Worm (Caenorhabditis elegans): ENCODE measurements around the gene F10D2.16.

Gene F10D2.16

DNA sequence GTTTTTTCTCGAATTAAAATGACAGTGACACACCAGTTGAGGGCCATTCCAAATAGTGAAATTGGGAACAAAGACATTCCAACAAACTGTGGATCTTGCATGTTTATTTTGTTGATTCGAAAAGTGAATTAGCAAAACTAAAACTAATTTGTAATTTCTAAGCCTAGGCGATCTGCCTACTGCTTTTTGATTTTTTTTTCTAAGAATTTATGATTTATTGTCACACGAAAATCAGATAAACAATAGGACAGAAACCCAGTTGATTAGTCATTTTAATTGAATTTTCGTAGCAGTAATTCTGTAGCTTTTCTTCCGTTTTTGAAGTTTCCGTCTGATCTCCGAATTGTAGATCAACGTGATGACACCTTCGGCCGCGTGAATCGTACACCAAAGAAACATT lies 15.3 kb upstream of the F10D2.16 start, which contains the start of gene srx-33:
Gene srx-33 (minus strand): TSS at position 101 of the 400 bp plus-strand sequence.
- TF ChIP-seq hmbx-1 (tag; optimal IDR thresholded peaks at IDR 0.05) (no peak), pes-1 (GFP tag; IDR thresholded peaks at IDR 0.05) (no peak), ceh-13 (GFP tag; optimal IDR thresholded peaks at IDR 0.05) (no peak), ets-7 (tag; optimal IDR thresholded peaks at IDR 0.05) (no peak), flt-1 (GFP tag; IDR thresholded peaks at IDR 0.05) (no peak), sea-1 (GFP tag; conservative IDR thresholded peaks at IDR 0.05) (no peak), ama-1 (optimal IDR thresholded peaks at IDR 0.05) (no peak), tbx-11 (GFP tag; IDR thresholded peaks at IDR 0.05) (no peak), tra-4 (tag; optimal IDR thresholded peaks at IDR 0.05) (no peak), scrt-1 (GFP tag; IDR thresholded peaks at IDR 0.05) (no peak), ceh-36 (tag; optimal IDR thresholded peaks at IDR 0.05) (no peak), hmg-4 (GFP tag; optimal IDR thresholded peaks at IDR 0.05) (no peak), F13C5.2 (tag; optimal IDR thresholded peaks at IDR 0.05) (no peak), hnd-1 (tag; optimal IDR thresholded peaks at IDR 0.05) (no peak), tbx-37 (GFP tag; conservative IDR thresholded peaks at IDR 0.05) (no peak), B0310.2 (tag; optimal IDR thresholded peaks at IDR 0.05) (no peak), aly-1 (tag; optimal IDR thresholded peaks at IDR 0.05) (no peak)

DNA sequence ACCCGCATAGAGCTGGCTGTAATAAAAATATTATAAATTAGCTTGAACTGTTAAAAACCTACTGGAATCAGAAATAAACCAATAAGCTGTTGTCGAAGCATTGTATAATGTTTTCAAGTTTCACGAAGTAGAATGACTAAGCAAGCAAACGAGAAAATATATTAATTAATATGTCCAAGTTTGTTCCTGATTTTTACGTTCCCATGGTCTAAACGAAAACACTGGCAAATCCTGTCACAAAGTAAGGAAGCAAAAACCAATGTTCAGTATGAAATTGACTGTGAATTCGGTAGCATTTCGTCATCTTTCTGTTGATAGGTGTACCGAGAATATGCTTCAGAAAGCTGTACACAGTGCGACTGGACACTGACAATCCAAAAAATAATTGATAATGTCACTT lies 13.9 kb upstream of the F10D2.16 start, which contains the start of gene srx-34:
Gene srx-34 (minus strand): TSS at position 101 of the 400 bp plus-strand sequence.
- TF ChIP-seq hmg-4 (GFP tag; optimal IDR thresholded peaks at IDR 0.05) = no peak
- TF ChIP-seq ama-1 (optimal IDR thresholded peaks at IDR 0.05) = no peak
- no peak for TF ChIP-seq F13C5.2 (tag; optimal IDR thresholded peaks at IDR 0.05)
- TF ChIP-seq tra-4 (tag; optimal IDR thresholded peaks at IDR 0.05) = no peak
- no peak for TF ChIP-seq sea-1 (GFP tag; conservative IDR thresholded peaks at IDR 0.05)
- TF ChIP-seq tbx-37 (GFP tag; conservative IDR thresholded peaks at IDR 0.05) = no peak
- no peak for TF ChIP-seq ceh-13 (GFP tag; optimal IDR thresholded peaks at IDR 0.05)
- no peak for TF ChIP-seq tbx-11 (GFP tag; IDR thresholded peaks at IDR 0.05)
- TF ChIP-seq flt-1 (GFP tag; IDR thresholded peaks at IDR 0.05) = no peak
- no peak for TF ChIP-seq pes-1 (GFP tag; IDR thresholded peaks at IDR 0.05)
- no peak for TF ChIP-seq ceh-36 (tag; optimal IDR thresholded peaks at IDR 0.05)
- TF ChIP-seq hmbx-1 (tag; optimal IDR thresholded peaks at IDR 0.05) = no peak

DNA sequence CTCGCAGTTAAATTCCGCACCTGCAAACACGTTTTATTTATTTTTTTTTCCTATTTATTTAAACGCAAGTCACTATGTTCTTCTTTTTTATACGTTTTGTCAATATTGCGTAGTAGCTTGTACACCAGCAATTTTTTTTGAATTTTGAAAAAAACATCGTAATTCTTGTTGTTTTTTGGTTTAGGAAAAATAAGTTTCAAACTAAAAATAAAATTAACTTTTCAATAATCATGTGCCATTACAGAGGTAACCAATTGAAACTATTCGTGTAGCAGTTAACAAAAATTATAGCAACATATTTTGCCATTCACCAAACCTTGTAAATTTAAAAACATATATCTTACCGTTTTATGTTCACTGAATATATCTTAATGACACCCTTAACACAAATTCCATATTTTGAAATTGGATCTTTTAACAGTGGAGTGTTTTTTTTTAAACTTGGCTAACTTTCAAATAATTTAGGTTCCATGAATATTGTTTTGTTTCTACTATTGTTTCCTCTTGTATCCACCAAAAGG lies 10.8 kb upstream of the F10D2.16 start, which contains the start of gene lmd-5:
Gene lmd-5 (plus strand): TSS at position 471 of the 521 bp plus-strand sequence.
- TF ChIP-seq sea-1 (GFP tag; conservative IDR thresholded peaks at IDR 0.05) (no peak), ceh-36 (tag; optimal IDR thresholded peaks at IDR 0.05) (no peak), ceh-13 (GFP tag; optimal IDR thresholded peaks at IDR 0.05) (no peak), tbx-11 (GFP tag; IDR thresholded peaks at IDR 0.05) (no peak), F13C5.2 (tag; optimal IDR thresholded peaks at IDR 0.05) (no peak), aly-1 (tag; optimal IDR thresholded peaks at IDR 0.05) (no peak), ets-7 (tag; optimal IDR thresholded peaks at IDR 0.05) (no peak)

DNA sequence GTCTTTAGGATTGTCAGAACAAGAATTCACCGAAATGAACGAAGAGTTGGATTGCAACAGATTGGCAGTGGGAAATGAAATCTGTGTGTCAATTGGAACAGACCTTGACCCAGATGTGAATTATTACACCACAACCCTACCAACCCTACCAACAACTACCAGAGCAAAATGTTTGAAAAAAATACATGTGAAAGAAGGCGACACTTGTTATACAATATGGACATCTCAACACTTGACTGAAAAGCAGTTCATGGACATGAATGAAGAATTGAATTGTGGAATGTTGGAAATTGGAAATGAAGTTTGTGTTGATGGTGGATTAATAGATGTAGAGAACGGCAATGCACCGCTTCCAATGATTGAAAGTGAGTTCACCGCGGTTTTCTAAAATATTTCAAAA lies 10.1 kb upstream of the F10D2.16 start:
- TF ChIP-seq ets-7 (tag; optimal IDR thresholded peaks at IDR 0.05) (no peak), scrt-1 (GFP tag; IDR thresholded peaks at IDR 0.05) (no peak), ceh-13 (GFP tag; optimal IDR thresholded peaks at IDR 0.05) (no peak), ama-1 (optimal IDR thresholded peaks at IDR 0.05) (no peak), aly-1 (tag; optimal IDR thresholded peaks at IDR 0.05) (no peak), pes-1 (GFP tag; IDR thresholded peaks at IDR 0.05) (no peak), B0310.2 (tag; optimal IDR thresholded peaks at IDR 0.05) (no peak), tbx-37 (GFP tag; conservative IDR thresholded peaks at IDR 0.05) (no peak), hmg-4 (GFP tag; optimal IDR thresholded peaks at IDR 0.05) (no peak), F13C5.2 (tag; optimal IDR thresholded peaks at IDR 0.05) (no peak), hmbx-1 (tag; optimal IDR thresholded peaks at IDR 0.05) (no peak), tra-4 (tag; optimal IDR thresholded peaks at IDR 0.05) (no peak), tbx-11 (GFP tag; IDR thresholded peaks at IDR 0.05) (no peak), flt-1 (GFP tag; IDR thresholded peaks at IDR 0.05) (no peak)

DNA sequence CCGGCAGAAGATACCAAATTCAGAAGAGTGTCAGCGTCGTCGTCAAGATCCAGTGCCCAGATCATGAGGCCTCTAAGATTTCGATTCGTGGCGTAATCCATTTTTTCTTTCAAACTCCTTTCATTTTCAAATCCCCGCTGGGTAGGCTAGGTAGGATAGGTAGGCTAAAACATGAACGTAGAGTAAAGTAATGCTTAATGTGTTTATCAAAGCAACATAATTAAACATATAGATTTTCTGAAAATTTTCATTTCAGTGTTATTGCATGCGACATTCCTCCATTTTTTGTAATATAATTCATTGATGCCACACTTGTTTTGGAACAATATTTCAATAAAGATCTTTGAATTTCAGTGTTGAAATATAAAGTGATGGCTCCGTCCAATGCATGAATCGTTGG lies 4.6 kb upstream of the F10D2.16 start, which contains the start of gene T01C4.8:
Gene T01C4.8 (minus strand): TSS at position 101 of the 400 bp plus-strand sequence.
- TF ChIP-seq flt-1 (GFP tag; IDR thresholded peaks at IDR 0.05) = no peak
- no peak for TF ChIP-seq hnd-1 (tag; optimal IDR thresholded peaks at IDR 0.05)

DNA sequence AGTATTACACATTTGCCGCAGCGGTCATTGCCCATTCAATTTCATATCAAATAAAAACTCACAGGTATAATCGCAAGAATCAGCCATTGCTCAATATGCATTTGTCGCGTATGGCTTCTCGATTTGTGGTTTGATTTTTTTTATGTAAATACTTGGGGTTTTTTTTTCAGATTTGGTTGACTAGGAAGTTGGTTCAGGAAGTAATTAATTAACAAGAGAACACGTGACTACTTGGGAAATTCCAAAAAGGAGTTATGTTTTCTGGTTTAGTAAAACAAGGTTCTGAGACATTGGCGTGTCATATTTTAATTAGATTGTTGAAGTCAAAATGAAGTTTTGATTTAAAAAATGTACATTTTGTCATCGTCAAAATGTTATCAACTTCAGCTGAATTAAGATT lies 3.1 kb upstream of the F10D2.16 start, which contains the start of gene srx-36:
Gene srx-36 (minus strand): TSS at position 101 of the 400 bp plus-strand sequence.
- TF ChIP-seq pes-1 (GFP tag; IDR thresholded peaks at IDR 0.05) (no peak), tbx-11 (GFP tag; IDR thresholded peaks at IDR 0.05) (no peak), ceh-36 (tag; optimal IDR thresholded peaks at IDR 0.05) (no peak), scrt-1 (GFP tag; IDR thresholded peaks at IDR 0.05) (no peak), tra-4 (tag; optimal IDR thresholded peaks at IDR 0.05) (no peak), tbx-37 (GFP tag; conservative IDR thresholded peaks at IDR 0.05) (no peak), ama-1 (optimal IDR thresholded peaks at IDR 0.05) (no peak), sea-1 (GFP tag; conservative IDR thresholded peaks at IDR 0.05) (no peak)

DNA sequence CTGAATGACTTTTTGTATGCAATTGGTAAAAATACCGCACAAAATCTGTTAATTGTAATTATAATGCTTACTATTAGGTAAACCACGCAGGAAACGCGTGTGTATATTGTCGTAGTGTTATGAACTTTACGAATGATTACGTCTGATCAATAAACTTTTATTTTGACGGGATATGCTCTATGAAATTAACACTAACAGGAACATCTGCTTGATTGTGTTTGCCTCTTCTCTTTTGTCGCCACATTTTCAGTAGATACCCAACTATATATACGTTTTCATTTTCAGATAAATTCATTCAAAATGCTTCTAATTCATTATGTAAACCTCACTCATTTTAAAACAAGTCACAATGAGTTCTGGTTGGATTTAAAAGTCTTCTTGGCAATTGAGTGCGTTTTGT lies 1.8 kb upstream of the F10D2.16 start, which contains the start of gene sre-10:
Gene sre-10 (plus strand): TSS at position 301 of the 400 bp plus-strand sequence.
- TF ChIP-seq ama-1 (optimal IDR thresholded peaks at IDR 0.05) = no peak
- no peak for TF ChIP-seq F13C5.2 (tag; optimal IDR thresholded peaks at IDR 0.05)
- TF ChIP-seq B0310.2 (tag; optimal IDR thresholded peaks at IDR 0.05) = no peak
- no peak for TF ChIP-seq flt-1 (GFP tag; IDR thresholded peaks at IDR 0.05)
- TF ChIP-seq hmg-4 (GFP tag; optimal IDR thresholded peaks at IDR 0.05) = no peak
- TF ChIP-seq ets-7 (tag; optimal IDR thresholded peaks at IDR 0.05) = no peak
- no peak for TF ChIP-seq hmbx-1 (tag; optimal IDR thresholded peaks at IDR 0.05)
- no peak for TF ChIP-seq hnd-1 (tag; optimal IDR thresholded peaks at IDR 0.05)
- TF ChIP-seq scrt-1 (GFP tag; IDR thresholded peaks at IDR 0.05) = no peak
- TF ChIP-seq ceh-36 (tag; optimal IDR thresholded peaks at IDR 0.05) = no peak
- TF ChIP-seq tbx-37 (GFP tag; conservative IDR thresholded peaks at IDR 0.05) = no peak

DNA sequence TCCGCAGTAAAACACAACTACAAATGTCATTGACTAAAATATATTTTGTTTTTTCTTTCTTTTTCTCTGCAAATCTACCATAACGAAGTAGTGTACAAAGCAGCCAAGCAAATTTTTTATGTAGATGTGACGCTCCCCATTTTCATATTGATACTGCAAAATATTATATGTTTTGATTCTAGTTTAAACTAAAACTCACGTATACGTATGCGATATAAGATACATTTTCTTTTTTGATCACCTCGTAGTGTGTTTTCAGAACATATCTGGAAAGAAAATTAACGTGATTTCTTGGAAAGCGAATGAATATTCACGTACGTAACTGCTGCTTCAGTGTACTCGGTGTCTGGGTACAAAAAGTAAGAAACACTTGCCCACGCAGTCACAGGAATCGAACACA lies 2.8 kb downstream of the F10D2.16 start:
- no peak for TF ChIP-seq pes-1 (GFP tag; IDR thresholded peaks at IDR 0.05)
- TF ChIP-seq B0310.2 (tag; optimal IDR thresholded peaks at IDR 0.05) = no peak
- no peak for TF ChIP-seq flt-1 (GFP tag; IDR thresholded peaks at IDR 0.05)
- no peak for TF ChIP-seq hmg-4 (GFP tag; optimal IDR thresholded peaks at IDR 0.05)
- no peak for TF ChIP-seq tbx-37 (GFP tag; conservative IDR thresholded peaks at IDR 0.05)
- TF ChIP-seq ceh-36 (tag; optimal IDR thresholded peaks at IDR 0.05) = no peak
- TF ChIP-seq aly-1 (tag; optimal IDR thresholded peaks at IDR 0.05) = no peak
- no peak for TF ChIP-seq hnd-1 (tag; optimal IDR thresholded peaks at IDR 0.05)
- no peak for TF ChIP-seq ama-1 (optimal IDR thresholded peaks at IDR 0.05)

All from whole organism, early embryonic.